Worm (Caenorhabditis elegans) whole organism, L3 larva: Measurements from ENCODE around the gene afmd-2.

Source experiments
- R02D3.7 ChIP-seq: fragments of 150-350 bp; optimal IDR thresholded peaks from 2 replicates; lab custom pipeline; 2014; ENCODE audit warnings: missing biosample characterization, missing genetic modification characterization
- ceh-82 ChIP-seq: fragments of 150-350 bp; optimal IDR thresholded peaks from 2 replicates; lab custom pipeline; 2014; ENCODE audit warnings: missing biosample characterization, missing genetic modification characterization
- egl-27 ChIP-seq: sonication (generic microtip); optimal IDR thresholded peaks from 4 replicates; lab custom pipeline; 2017; ENCODE audit warnings: missing biosample characterization, missing genetic modification reagents, missing genetic modification characterization
- fkh-10 ChIP-seq: sonication (generic microtip); optimal IDR thresholded peaks from 2 replicates; lab custom pipeline; 2017; ENCODE audit warnings: missing biosample characterization, missing genetic modification reagents, missing genetic modification characterization
- nhr-237 ChIP-seq: fragments of 150-350 bp; optimal IDR thresholded peaks from 2 replicates; lab custom pipeline; 2014; ENCODE audit warnings: missing biosample characterization, missing genetic modification characterization
- pha-4 ChIP-seq: fragments of 150-350 bp; optimal IDR thresholded peaks from 2 replicates; lab custom pipeline; 2014; ENCODE audit warnings: missing biosample characterization, missing genetic modification reagents, missing genetic modification characterization
- pqm-1 ChIP-seq: fragments of 150-350 bp; optimal IDR thresholded peaks from 2 replicates; lab custom pipeline; 2017; ENCODE audit warnings: missing biosample characterization, missing genetic modification characterization, inconsistent platforms
- skn-1 ChIP-seq: fragments of 150-350 bp; optimal IDR thresholded peaks from 2 replicates; lab custom pipeline; 2014; ENCODE audit warnings: missing biosample characterization, missing genetic modification characterization
- snpc-4 ChIP-seq: fragments of 150-350 bp; optimal IDR thresholded peaks from 2 replicates; lab custom pipeline; 2014; ENCODE audit warnings: missing biosample characterization, missing genetic modification characterization

DNA sequence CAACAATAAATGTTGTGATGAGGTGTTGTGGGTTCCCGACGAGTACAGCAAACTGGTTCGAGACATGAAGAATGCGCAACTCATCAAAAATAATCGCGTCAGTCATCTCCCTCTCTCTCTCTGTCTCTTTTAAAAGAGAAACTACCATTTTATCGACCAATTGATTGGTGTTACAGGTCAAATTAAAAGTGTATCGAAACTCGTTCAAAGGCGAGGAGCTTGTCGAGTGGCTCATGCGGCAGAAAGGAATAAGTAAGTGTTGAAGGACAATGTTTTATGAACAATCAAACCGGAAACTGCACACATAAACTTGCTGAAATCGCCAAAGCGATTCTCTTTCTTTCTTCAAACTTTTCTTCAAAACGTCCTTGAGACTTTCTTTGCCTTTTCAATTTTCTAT lies 15.3 kb upstream of the afmd-2 start:
- TF ChIP-seq ceh-82 (tag; lab: Kevin White, UChicago) (no peak), R02D3.7 (tag; lab: Kevin White, UChicago) (no peak), pqm-1 (no peak), skn-1 (tag; lab: Kevin White, UChicago) (no peak), snpc-4 (tag; lab: Kevin White, UChicago) (no peak), pha-4 (tag; lab: Kevin White, UChicago) (no peak), nhr-237 (tag; lab: Kevin White, UChicago) (no peak), fkh-10 (GFP tag; lab: Kevin White, UChicago) (no peak), egl-27 (tag; lab: Kevin White, UChicago) (no peak)
